Fruit fly (Drosophila melanogaster) whole organism, embryonic: ENCODE measurements around the gene CG13033.

Source experiments
- Adf1 ChIP-seq: fragments of 200-800 bp; sonication (Bioruptor generic); IDR thresholded peaks from 2 replicates; pipeline ENCODE4 v1.3.6; 2022; ENCODE audit warnings: missing biosample characterization, missing genetic modification characterization
- Antp ChIP-seq: fragments of 200-800 bp; sonication (Bioruptor generic); optimal IDR thresholded peaks from 3 replicates; lab custom pipeline; 2016; ENCODE audit warnings: missing biosample characterization, missing genetic modification characterization
- CG11456 ChIP-seq: fragments of 200-800 bp; sonication (Bioruptor generic); IDR thresholded peaks from 3 replicates; pipeline ENCODE4 v1.3.6; 2022; ENCODE audit warnings: missing biosample characterization, missing genetic modification characterization
- CG13424 ChIP-seq: fragments of 200-800 bp; sonication (Bioruptor generic); optimal IDR thresholded peaks from 2 replicates; lab custom pipeline; 2019; ENCODE audit warnings: missing biosample characterization, mild to moderate bottlenecking, missing genetic modification characterization, moderate library complexity
- CG17361 ChIP-seq: fragments of 200-800 bp; sonication (Bioruptor generic); IDR thresholded peaks from 3 replicates; pipeline ENCODE4 v1.3.6; 2022; ENCODE audit warnings: missing biosample characterization, missing genetic modification characterization
- CG17612 ChIP-seq: fragments of 200-800 bp; sonication (Bioruptor generic); IDR thresholded peaks from 2 replicates; pipeline ENCODE4 v1.3.6; 2022; ENCODE audit warnings: missing biosample characterization, missing genetic modification characterization
- CG18262 ChIP-seq: fragments of 200-800 bp; optimal IDR thresholded peaks from 3 replicates; lab custom pipeline; 2019; ENCODE audit warnings: missing biosample characterization, mild to moderate bottlenecking, missing genetic modification characterization, moderate library complexity
- CG2712 ChIP-seq: fragments of 200-800 bp; optimal IDR thresholded peaks from 3 replicates; lab custom pipeline; 2019; ENCODE audit warnings: missing biosample characterization, mild to moderate bottlenecking, missing genetic modification characterization, moderate library complexity
- CG30403 ChIP-seq: fragments of 200-800 bp; sonication (Bioruptor generic); optimal IDR thresholded peaks from 3 replicates; lab custom pipeline; 2016; ENCODE audit warnings: missing biosample characterization, missing genetic modification characterization
- CG32767 ChIP-seq: fragments of 200-800 bp; sonication (Bioruptor generic); IDR thresholded peaks from 2 replicates; pipeline ENCODE4 v1.3.6; 2022; ENCODE audit warnings: missing biosample characterization, missing genetic modification characterization
- CG4707 ChIP-seq: fragments of 200-800 bp; sonication (Bioruptor generic); optimal IDR thresholded peaks from 2 replicates; lab custom pipeline; 2018; ENCODE audit warnings: missing biosample characterization, mild to moderate bottlenecking, missing genetic modification characterization, moderate library complexity
- CG5180 ChIP-seq: fragments of 200-800 bp; sonication (Bioruptor generic); optimal IDR thresholded peaks from 3 replicates; lab custom pipeline; 2017; ENCODE audit warnings: missing biosample characterization, missing genetic modification characterization, mild to moderate bottlenecking, moderate library complexity, missing genetic modification reagents
- CG7745 ChIP-seq: fragments of 200-800 bp; sonication (Bioruptor generic); optimal IDR thresholded peaks from 2 replicates; lab custom pipeline; 2018; ENCODE audit warnings: missing biosample characterization, mild to moderate bottlenecking, missing genetic modification characterization, moderate library complexity
- CG8281 ChIP-seq: fragments of 200-800 bp; sonication (Bioruptor generic); optimal IDR thresholded peaks from 2 replicates; lab custom pipeline; 2018; ENCODE audit warnings: missing biosample characterization, mild to moderate bottlenecking, missing genetic modification characterization, moderate library complexity
- CG8359 ChIP-seq: fragments of 200-800 bp; sonication (Bioruptor generic); optimal IDR thresholded peaks from 2 replicates; lab custom pipeline; 2017; ENCODE audit warnings: missing biosample characterization, mild to moderate bottlenecking, missing genetic modification characterization, borderline replicate concordance
- CG8388 ChIP-seq: fragments of 200-800 bp; sonication (Bioruptor generic); optimal IDR thresholded peaks from 2 replicates; lab custom pipeline; 2019; ENCODE audit warnings: missing biosample characterization, mild to moderate bottlenecking, missing genetic modification characterization, moderate library complexity
- CG9437 ChIP-seq: fragments of 200-800 bp; sonication (Bioruptor generic); optimal IDR thresholded peaks from 2 replicates; lab custom pipeline; 2018; ENCODE audit warnings: missing biosample characterization, mild to moderate bottlenecking, missing genetic modification characterization
- Chrac-16 ChIP-seq: fragments of 200-800 bp; sonication (Bioruptor generic); optimal IDR thresholded peaks from 3 replicates; lab custom pipeline; 2016; ENCODE audit warnings: missing biosample characterization, missing genetic modification characterization
- Dfd ChIP-seq, 2 experiments: fragments of >200 bp; optimal IDR thresholded peaks; 2 replicates each; lab custom pipeline; 2017; ENCODE audit warnings: missing biosample characterization in 2 of 2, missing genetic modification characterization in 2 of 2
- Ets97D ChIP-seq: fragments of 200-800 bp; sonication (Bioruptor generic); optimal IDR thresholded peaks from 3 replicates; lab custom pipeline; 2016; ENCODE audit warnings: missing biosample characterization, missing genetic modification characterization
- Fer2 ChIP-seq: fragments of 200-800 bp; sonication (Bioruptor generic); optimal IDR thresholded peaks from 2 replicates; lab custom pipeline; 2018; ENCODE audit warnings: missing biosample characterization, mild to moderate bottlenecking, missing genetic modification characterization, moderate library complexity
- GATAe ChIP-seq: fragments of 200-800 bp; sonication (Bioruptor generic); conservative IDR thresholded peaks from 2 replicates; pipeline ENCODE4 v1.3.6; 2022; ENCODE audit warnings: missing biosample characterization, missing genetic modification characterization
- Gsc ChIP-seq: fragments of 200-800 bp; sonication (Bioruptor generic); IDR thresholded peaks from 2 replicates; pipeline ENCODE4 v1.3.6; 2022; ENCODE audit warnings: missing biosample characterization, missing genetic modification characterization
- Hr78 ChIP-seq, 2 experiments: fragments of 200-800 bp in 1 of 2; fragments of >200 bp in 1 of 2; sonication (Bioruptor generic) in 1 of 2; optimal IDR thresholded peaks; 2 replicates each; lab custom pipeline; 2017 to 2019; ENCODE audit warnings: missing biosample characterization in 2 of 2, missing genetic modification characterization in 2 of 2, mild to moderate bottlenecking in 1 of 2, moderate library complexity in 1 of 2
- Kr ChIP-seq: fragments of 200-800 bp; sonication (Bioruptor generic); optimal IDR thresholded peaks from 2 replicates; lab custom pipeline; 2017; ENCODE audit warnings: missing biosample characterization, mild to moderate bottlenecking, missing genetic modification characterization
- Lpt ChIP-seq: fragments of >200 bp; optimal IDR thresholded peaks from 2 replicates; lab custom pipeline; 2018; ENCODE audit warnings: missing biosample characterization, missing genetic modification characterization
- Opbp ChIP-seq: fragments of 200-800 bp; sonication (Bioruptor generic); IDR thresholded peaks from 3 replicates; pipeline ENCODE4 v1.3.6; 2022; ENCODE audit warnings: missing biosample characterization, missing genetic modification characterization; ENCODE audit not compliant: partially characterized antibody
- abd-A ChIP-seq: fragments of 200-800 bp; sonication (Bioruptor generic); optimal IDR thresholded peaks from 3 replicates; lab custom pipeline; 2019; ENCODE audit warnings: missing biosample characterization, mild to moderate bottlenecking, missing genetic modification characterization, moderate library complexity
- az2 ChIP-seq: fragments of 200-800 bp; sonication (Bioruptor generic); optimal IDR thresholded peaks from 3 replicates; lab custom pipeline; 2016; ENCODE audit warnings: missing biosample characterization, missing genetic modification characterization
- bab2 ChIP-seq: fragments of 200-800 bp; sonication (Bioruptor generic); optimal IDR thresholded peaks from 2 replicates; lab custom pipeline; 2016; ENCODE audit warnings: missing biosample characterization, missing genetic modification characterization
- crol ChIP-seq: fragments of 200-800 bp; sonication (Bioruptor generic); IDR thresholded peaks from 2 replicates; pipeline ENCODE4 v1.3.6; 2022; ENCODE audit warnings: missing biosample characterization, missing genetic modification characterization
- da ChIP-seq: fragments of 200-800 bp; sonication (Bioruptor generic); optimal IDR thresholded peaks from 2 replicates; lab custom pipeline; 2016; ENCODE audit warnings: missing biosample characterization, missing genetic modification characterization
- esg ChIP-seq: fragments of 200-800 bp; sonication (Bioruptor generic); conservative IDR thresholded peaks from 2 replicates; pipeline ENCODE4 v1.3.6; 2022; ENCODE audit warnings: missing biosample characterization, missing genetic modification characterization
- gfzf ChIP-seq: fragments of 200-800 bp; sonication (Bioruptor generic); optimal IDR thresholded peaks from 2 replicates; lab custom pipeline; 2016; ENCODE audit warnings: missing biosample characterization, mild to moderate bottlenecking, missing genetic modification characterization, moderate library complexity
- h ChIP-seq: fragments of >200 bp; optimal IDR thresholded peaks from 2 replicates; lab custom pipeline; 2017
- hbn ChIP-seq: fragments of 200-800 bp; sonication (Bioruptor generic); IDR thresholded peaks from 2 replicates; pipeline ENCODE4 v1.3.6; 2022; ENCODE audit warnings: missing biosample characterization, missing genetic modification characterization; ENCODE audit not compliant: partially characterized antibody
- jigr1 ChIP-seq: fragments of 200-800 bp; sonication (Bioruptor generic); IDR thresholded peaks from 3 replicates; pipeline ENCODE4 v1.3.6; 2022; ENCODE audit warnings: missing biosample characterization, missing genetic modification characterization
- ken ChIP-seq: fragments of 200-800 bp; sonication (Bioruptor generic); IDR thresholded peaks from 3 replicates; pipeline ENCODE4 v1.3.6; 2022; ENCODE audit warnings: missing biosample characterization, missing genetic modification characterization
- kni ChIP-seq: fragments of 200-800 bp; sonication (Bioruptor generic); optimal IDR thresholded peaks from 3 replicates; lab custom pipeline; 2017; ENCODE audit warnings: mild to moderate bottlenecking, missing biosample characterization, missing genetic modification reagents, missing genetic modification characterization
- knrl ChIP-seq: fragments of 200-800 bp; sonication (Bioruptor generic); IDR thresholded peaks from 3 replicates; pipeline ENCODE4 v1.3.6; 2022; ENCODE audit warnings: missing biosample characterization, missing genetic modification characterization; ENCODE audit not compliant: partially characterized antibody
- lmd ChIP-seq: fragments of 200-800 bp; sonication (Bioruptor generic); IDR thresholded peaks from 2 replicates; pipeline ENCODE4 v1.3.6; 2022; ENCODE audit warnings: missing biosample characterization, missing genetic modification characterization
- otp ChIP-seq: fragments of 200-800 bp; sonication (Bioruptor generic); IDR thresholded peaks from 3 replicates; pipeline ENCODE4, ENCODE4 v1.3.6; 2022; ENCODE audit warnings: missing biosample characterization, missing genetic modification characterization
- psq ChIP-seq: fragments of 200-800 bp; sonication (Bioruptor generic); optimal IDR thresholded peaks from 2 replicates; lab custom pipeline; 2017; ENCODE audit warnings: missing biosample characterization, missing genetic modification characterization
- sd ChIP-seq: fragments of 200-800 bp; sonication (Bioruptor generic); optimal IDR thresholded peaks from 3 replicates; lab custom pipeline; 2018; ENCODE audit warnings: missing biosample characterization, mild to moderate bottlenecking, missing genetic modification characterization, moderate library complexity
- sens ChIP-seq: fragments of 200-800 bp; sonication (Bioruptor generic); peaks from one replicate; lab custom pipeline; 2016; ENCODE audit warnings: missing biosample characterization, missing genetic modification characterization
- seq ChIP-seq: fragments of 200-800 bp; sonication (Bioruptor generic); IDR thresholded peaks from 2 replicates; pipeline ENCODE4 v1.3.6; 2022; ENCODE audit warnings: missing biosample characterization, missing genetic modification characterization
- slou ChIP-seq: fragments of 200-800 bp; sonication (Bioruptor generic); optimal IDR thresholded peaks from 3 replicates; lab custom pipeline; 2016; ENCODE audit warnings: missing biosample characterization, missing genetic modification characterization
- tin ChIP-seq: fragments of 200-800 bp; sonication (Bioruptor generic); optimal IDR thresholded peaks from 3 replicates; lab custom pipeline; 2016; ENCODE audit warnings: missing biosample characterization, missing genetic modification characterization
- vvl ChIP-seq: fragments of 200-800 bp; sonication (Bioruptor generic); IDR thresholded peaks from 2 replicates; pipeline ENCODE4 v1.3.6; 2022; ENCODE audit warnings: missing biosample characterization, missing genetic modification characterization
- zen2 ChIP-seq: fragments of 200-800 bp; sonication (Bioruptor generic); IDR thresholded peaks from 3 replicates; pipeline ENCODE4 v1.3.6; 2022; ENCODE audit warnings: missing biosample characterization, missing genetic modification characterization; ENCODE audit not compliant: partially characterized antibody

CG13033 gene

dm6 chr3L:16571014-16571738 lies 25.7 kb upstream of the CG13033 start (continued):
- TF ChIP-seq CG32767 (GFP tag; lab: Robert Waterston, UW): 0 out of 2 replicates have a peak, but pooled peaks have one; percentile 33
- TF ChIP-seq CG17361: peak; percentile 51; the same call in 1 of the 3 replicates
- no peak for TF ChIP-seq Dfd (GFP tag; optimal IDR thresholded peaks at IDR 0.05; lab: Kevin White, UChicago)
- peak; percentile 47 for TF ChIP-seq esg (GFP tag; lab: Robert Waterston, UW)
- no peak for TF ChIP-seq Lpt
- peak; percentile 15 for TF ChIP-seq tin (GFP tag; lab: Kevin White, UChicago)
- no peak for TF ChIP-seq CG4707 (GFP tag; lab: Kevin White, UChicago)
- no peak for TF ChIP-seq Kr
- peak; percentile 61 for TF ChIP-seq CG2712 (tag; lab: Kevin White, UChicago)
- TF ChIP-seq jigr1 (GFP tag; lab: Robert Waterston, UW): no peak
- peak; percentile 42 for TF ChIP-seq CG13424
- peak; percentile 59 for TF ChIP-seq CG30403 (GFP tag; lab: Kevin White, UChicago)
- no peak for TF ChIP-seq zen2 (GFP tag; lab: Robert Waterston, UW)
- no peak for TF ChIP-seq psq (GFP tag; lab: Kevin White, UChicago)
- TF ChIP-seq Chrac-16 (GFP tag; lab: Kevin White, UChicago): peak; percentile 21
- TF ChIP-seq, all 482 proteins: peak for 209

- TF ChIP-seq Fer2 (tag; lab: Kevin White, UChicago) (no peak), CG5180 (GFP tag; lab: Kevin White, UChicago) (no peak), Adf1 (no peak), CG9437 (GFP tag; lab: Kevin White, UChicago) (no peak), abd-A (tag; lab: Kevin White, UChicago) (peak; percentile 28), Antp (no peak), otp (GFP tag; lab: Robert Waterston, UW) (no peak), CG17612 (no peak), Gsc (GFP tag; lab: Robert Waterston, UW) (no peak), CG8388 (GFP tag; lab: Kevin White, UChicago) (no peak), knrl (GFP tag; lab: Robert Waterston, UW) (no peak), gfzf (GFP tag; lab: Kevin White, UChicago) (no peak), CG8281 (tag; lab: Kevin White, UChicago) (peak; percentile 7), GATAe (GFP tag; lab: Robert Waterston, UW) (no peak), CG18262 (tag; lab: Kevin White, UChicago) (no peak), Hr78 (GFP tag; optimal IDR thresholded peaks at IDR 0.05; lab: Kevin White, UChicago) (peak in 1 of 2 experiments; percentile 69), da (GFP tag; lab: Kevin White, UChicago) (no peak), hbn (no peak), Ets97D (GFP tag; lab: Kevin White, UChicago) (no peak), az2 (GFP tag; lab: Kevin White, UChicago) (no peak), kni (GFP tag; lab: Kevin White, UChicago) (peak; percentile 48), vvl (GFP tag; lab: Robert Waterston, UW) (no peak), CG11456 (no peak), slou (GFP tag; lab: Kevin White, UChicago) (no peak), lmd (GFP tag; lab: Robert Waterston, UW) (no peak), CG8359 (GFP tag; lab: Kevin White, UChicago) (peak; percentile 14), Opbp (GFP tag; lab: Robert Waterston, UW) (0 out of 3 replicates have a peak, but pooled peaks have one; percentile 10), crol (GFP tag; lab: Robert Waterston, UW) (peak; percentile 57), seq (GFP tag; lab: Robert Waterston, UW) (no peak), bab2 (GFP tag; lab: Kevin White, UChicago) (no peak), CG7745 (tag; lab: Kevin White, UChicago) (peak; percentile 66), ken (GFP tag; lab: Robert Waterston, UW) (no peak), sens (peak; percentile 26), sd (tag; lab: Kevin White, UChicago) (peak; percentile 95), h (lab: Kevin White, UChicago) (no peak)
Measured at dm6 chr3L:16569456-16569855, 24.0 kb upstream of the CG13033 start.
